Worm (Caenorhabditis elegans): ENCODE results near the gene Y57G11C.31.

Gene Y57G11C.31

DNA sequence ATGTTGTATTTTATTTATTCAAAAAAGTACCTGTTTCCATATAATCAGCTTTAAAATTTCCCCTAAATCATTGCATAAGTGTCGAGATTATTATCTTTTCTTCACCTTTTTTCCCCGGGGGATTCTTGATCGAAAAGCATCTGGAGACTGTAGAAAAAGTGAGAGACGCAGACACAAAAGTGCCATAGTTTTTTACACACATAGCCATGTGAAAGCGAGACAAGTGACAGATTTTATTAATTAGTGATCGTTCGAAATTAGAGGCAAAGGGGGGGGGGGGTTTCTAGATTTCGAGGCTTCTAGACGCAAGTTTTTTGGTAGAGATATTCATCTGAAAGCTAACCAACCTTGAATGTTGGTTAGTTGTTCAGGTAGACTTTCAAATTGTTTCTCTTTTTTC lies 52.1 kb downstream of the Y57G11C.31 start:
- TF ChIP-seq flt-1 (GFP tag; IDR thresholded peaks at IDR 0.05): no peak
- TF ChIP-seq med-1 (GFP tag; optimal IDR thresholded peaks at IDR 0.05; ENCODE audit: insufficient read depth): no peak
- TF ChIP-seq ztf-23 (GFP tag; IDR thresholded peaks at IDR 0.05): no peak
- TF ChIP-seq ztf-29 (GFP tag; IDR thresholded peaks at IDR 0.05): no peak
- no peak for TF ChIP-seq T22C8.4 (GFP tag; IDR thresholded peaks at IDR 0.05)
- no peak for TF ChIP-seq cog-1 (tag; optimal IDR thresholded peaks at IDR 0.05)
- TF ChIP-seq tab-1 (GFP tag; IDR thresholded peaks at IDR 0.05): no peak
- no peak for TF ChIP-seq klf-2 (GFP tag; conservative IDR thresholded peaks at IDR 0.05)
- TF ChIP-seq ref-1 (GFP tag; conservative IDR thresholded peaks at IDR 0.05): no peak

Data from whole organism, midembryonic.